Worm (Caenorhabditis elegans): ENCODE measurements around the gene mig-21.

- TF ChIP-seq odd-2 (tag; optimal IDR thresholded peaks at IDR 0.05), result no peak
- TF ChIP-seq lin-11 (tag; optimal IDR thresholded peaks at IDR 0.05), result no peak
- no peak for TF ChIP-seq fkh-10 (GFP tag; optimal IDR thresholded peaks at IDR 0.05)
- no peak for TF ChIP-seq pqm-1 (tag; optimal IDR thresholded peaks at IDR 0.05)
- no peak for TF ChIP-seq dmd-4 (tag; optimal IDR thresholded peaks at IDR 0.05; ENCODE audit: borderline replicate concordance)
- no peak for TF ChIP-seq ets-4 (tag; optimal IDR thresholded peaks at IDR 0.05)
- no peak for TF ChIP-seq nhr-11 (tag; optimal IDR thresholded peaks at IDR 0.05)
- TF ChIP-seq ceh-48 (tag; optimal IDR thresholded peaks at IDR 0.05), result no peak
- no peak for TF ChIP-seq F13H6.1 (tag; optimal IDR thresholded peaks at IDR 0.05)
- no peak for TF ChIP-seq ama-1 (optimal IDR thresholded peaks at IDR 0.05)
- TF ChIP-seq ceh-6 (GFP tag; optimal IDR thresholded peaks at IDR 0.05), result no peak
- TF ChIP-seq fax-1 (tag; optimal IDR thresholded peaks at IDR 0.05), result no peak
- TF ChIP-seq hlh-30 (tag; optimal IDR thresholded peaks at IDR 0.05; ENCODE audit: insufficient read depth), result no peak
These were observed 19.3 kb upstream of the mig-21 start for ce11 chrIII:5897468-5897867.
